Fruit fly (Drosophila melanogaster) Kc167 (cell line): ENCODE results near the gene CHOp24.

ENCODE experiments used
- Myc ChIP-seq: fragments of >200 bp; optimal IDR thresholded peaks from 2 replicates; lab custom pipeline; 2017; ENCODE audit warnings: missing external identifiers
- h ChIP-seq: fragments of >200 bp; optimal IDR thresholded peaks from 3 replicates; lab custom pipeline; 2018; ENCODE audit warnings: missing external identifiers
- insv ChIP-seq: fragments of >200 bp; optimal IDR thresholded peaks from 3 replicates; lab custom pipeline; 2018; ENCODE audit warnings: missing external identifiers
- psq ChIP-seq: fragments of >200 bp; optimal IDR thresholded peaks from 2 replicates; lab custom pipeline; 2017; ENCODE audit warnings: missing external identifiers

dm6 chrX:4548611-4549120 is 8.0 kb downstream of the CHOp24 start, which contains the start of the genes Usf and CG15912:
- TF ChIP-seq psq (lab: Kevin White, UChicago) (no peak), h (no peak), Myc (no peak), insv (lab: Kevin White, UChicago) (no peak)
